Fruit fly (Drosophila melanogaster): Measurements from ENCODE around the gene r.

dm6 chrX:16651098-16651497, 4.1 kb upstream of the r start, which contains the start of the genes CG32573 and CG42512:
- TF ChIP-seq CTCF (optimal IDR thresholded peaks at IDR 0.05) (no peak), CG8478 (optimal IDR thresholded peaks at IDR 0.05) (no peak)
